Fruit fly (Drosophila melanogaster): ENCODE measurements around the gene Prosbeta7.

Prosbeta7 gene

DNA sequence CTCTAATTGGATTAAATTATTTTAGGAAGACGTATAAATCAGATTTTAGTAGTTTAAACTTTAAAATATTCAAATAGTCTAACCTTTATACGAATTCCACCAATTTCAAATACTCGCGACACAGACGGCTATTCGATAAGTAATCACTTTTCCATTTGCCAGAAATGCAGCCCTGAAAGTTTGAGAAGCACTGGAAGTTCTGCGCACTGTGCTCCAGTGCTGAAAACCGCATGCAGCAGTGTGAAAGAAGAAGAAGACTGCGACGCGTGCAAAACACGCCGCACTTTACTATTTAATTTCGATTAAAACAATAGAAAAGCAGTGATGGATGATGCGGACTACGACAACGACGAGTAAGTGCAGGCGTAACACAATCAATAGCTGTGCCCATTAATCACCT lies 13.4 kb upstream of the Prosbeta7 start, which contains the start of gene Polr2F (continued):
- TF ChIP-seq CG13287 (GFP tag; IDR thresholded peaks at IDR 0.05; ENCODE audit: partially characterized antibody) (peak; percentile 70), en (GFP tag; optimal IDR thresholded peaks at IDR 0.05) (peak; percentile 49), NC2α (GFP tag; optimal IDR thresholded peaks at IDR 0.05) (peak; percentile 64), chn (GFP tag; optimal IDR thresholded peaks at IDR 0.05) (peak; percentile 93), gem (tag; optimal IDR thresholded peaks at IDR 0.05) (no peak), tup (GFP tag; optimal IDR thresholded peaks at IDR 0.05) (peak; percentile 81), eve (GFP tag; optimal IDR thresholded peaks at IDR 0.05) (no peak), gfzf (GFP tag; optimal IDR thresholded peaks at IDR 0.05) (peak; percentile 58), CG5953 (GFP tag; IDR thresholded peaks at IDR 0.05) (peak; percentile 51; the same call in 1 of the 2 replicates), chm (GFP tag; IDR thresholded peaks at IDR 0.05) (peak; percentile 69), CHES-1-like (GFP tag; optimal IDR thresholded peaks at IDR 0.05) (peak; percentile 96), CG33557 (GFP tag; optimal IDR thresholded peaks at IDR 0.05) (peak; percentile 63), Gsc (GFP tag; IDR thresholded peaks at IDR 0.05) (no peak), otp (GFP tag; IDR thresholded peaks at IDR 0.05) (peak; percentile 37; the same call in 1 of the 3 replicates), CG3726 (GFP tag; IDR thresholded peaks at IDR 0.05) (peak; percentile 17; the same call in 1 of the 3 replicates), lov (optimal IDR thresholded peaks at IDR 0.05) (no peak), lov (GFP tag; IDR thresholded peaks at IDR 0.05) (0 out of 3 replicates have a peak, but pooled peaks have one; percentile 55), CG11723 (GFP tag; optimal IDR thresholded peaks at IDR 0.05) (peak; percentile 70), CG32772 (GFP tag; IDR thresholded peaks at IDR 0.05) (peak; percentile 11; the same call in 1 of the 2 replicates), CG31224 (GFP tag; IDR thresholded peaks at IDR 0.05) (0 out of 2 replicates have a peak, but pooled peaks have one; percentile 26), phol (tag; optimal IDR thresholded peaks at IDR 0.05) (peak; percentile 78), zen2 (GFP tag; IDR thresholded peaks at IDR 0.05; ENCODE audit: partially characterized antibody) (no peak), C15 (GFP tag; IDR thresholded peaks at IDR 0.05) (peak; percentile 61; the same call in 1 of the 3 replicates), nmo (GFP tag; optimal IDR thresholded peaks at IDR 0.05) (peak; percentile 78), h (optimal IDR thresholded peaks at IDR 0.05) (no peak), Optix (GFP tag; IDR thresholded peaks at IDR 0.05) (peak; percentile 58; the same call in 2 of the 3 replicates), CG4730 (GFP tag; IDR thresholded peaks at IDR 0.05) (peak; percentile 53), CG17186 (GFP tag; optimal IDR thresholded peaks at IDR 0.05) (peak; percentile 98), CG12942 (GFP tag; optimal IDR thresholded peaks at IDR 0.05) (peak; percentile 88), CG10321 (GFP tag; IDR thresholded peaks at IDR 0.05) (peak; percentile 43; the same call in 1 of the 2 replicates), dpn (GFP tag; optimal IDR thresholded peaks at IDR 0.05) (peak; percentile 93 to 95), sens-2 (GFP tag; IDR thresholded peaks at IDR 0.05) (no peak), ham (GFP tag; IDR thresholded peaks at IDR 0.05) (peak; percentile 43; the same call in 1 of the 2 replicates), CG13894 (tag; optimal IDR thresholded peaks at IDR 0.05) (peak; percentile 89), CG31365 (tag; optimal IDR thresholded peaks at IDR 0.05) (no peak), ind (GFP tag; optimal IDR thresholded peaks at IDR 0.05) (peak; percentile 91), CG30403 (GFP tag; optimal IDR thresholded peaks at IDR 0.05) (peak; percentile 89), Ets97D (GFP tag; optimal IDR thresholded peaks at IDR 0.05) (peak; percentile 96), CG2199 (GFP tag; IDR thresholded peaks at IDR 0.05) (0 out of 3 replicates have a peak, but pooled peaks have one; percentile 42), bbx (GFP tag; IDR thresholded peaks at IDR 0.05; ENCODE audit: partially characterized antibody) (peak; percentile 66), kay (GFP tag; optimal IDR thresholded peaks at IDR 0.05) (peak; percentile 71), tio (GFP tag; optimal IDR thresholded peaks at IDR 0.05) (no peak), fru (optimal IDR thresholded peaks at IDR 0.05) (no peak), Hmx (GFP tag; optimal IDR thresholded peaks at IDR 0.05) (no peak), Adf1 (GFP tag; IDR thresholded peaks at IDR 0.05) (peak; percentile 72), wor (GFP tag; IDR thresholded peaks at IDR 0.05) (no peak), Awh (GFP tag; IDR thresholded peaks at IDR 0.05) (peak; percentile 28; the same call in 1 of the 2 replicates), CG4424 (GFP tag; optimal IDR thresholded peaks at IDR 0.05) (peak; percentile 82), CG11398 (GFP tag; optimal IDR thresholded peaks at IDR 0.05) (peak; percentile 79), CG17359 (tag; optimal IDR thresholded peaks at IDR 0.05) (peak; percentile 71), Sox100B (GFP tag; optimal IDR thresholded peaks at IDR 0.05) (no peak), HLH4C (GFP tag; IDR thresholded peaks at IDR 0.05; ENCODE audit: partially characterized antibody) (no peak)
